Worm (Caenorhabditis elegans): ENCODE results near the gene T21B6.3.

DNA sequence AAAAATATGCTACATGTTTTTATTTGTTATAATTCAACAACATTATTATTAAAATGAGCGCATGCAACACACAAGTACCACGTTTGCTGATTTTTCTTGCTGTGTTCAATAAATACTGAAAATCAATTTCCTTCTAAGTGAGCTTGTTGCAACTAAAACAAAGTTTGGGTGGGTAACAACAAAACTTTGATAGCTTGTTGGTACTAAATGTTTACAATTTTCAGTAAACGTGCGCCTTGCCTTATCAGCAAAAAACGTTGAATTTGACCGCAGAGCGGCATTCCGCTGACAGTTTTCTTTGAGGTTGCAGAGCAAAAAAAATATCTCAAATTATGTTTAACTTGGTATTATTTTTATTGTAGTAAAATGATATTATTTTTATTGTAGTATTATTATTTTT is 32.6 kb upstream of the T21B6.3 start:
- no peak for TF ChIP-seq D2030.7 (GFP tag; IDR thresholded peaks at IDR 0.05)
- no peak for TF ChIP-seq hmg-20 (GFP tag; IDR thresholded peaks at IDR 0.05)
- TF ChIP-seq F52B5.7 (tag; optimal IDR thresholded peaks at IDR 0.05) = no peak

All from whole organism, young adult.